Fruit fly (Drosophila melanogaster): Measurements from ENCODE around the gene hzg.

Gene hzg

dm6 chr3L:16011319-16012210 lies 7.0 kb upstream of the hzg start, which contains the start of gene mib1 (continued):
- TF ChIP-seq tap (tag; optimal IDR thresholded peaks at IDR 0.05), result no peak
- TF ChIP-seq CG8290 (GFP tag; optimal IDR thresholded peaks at IDR 0.05), result peak; percentile 34
- TF ChIP-seq CG8290 (tag; optimal IDR thresholded peaks at IDR 0.05), result peak in 1 of 2 experiments; percentile 92
- no peak for TF ChIP-seq tin (GFP tag; optimal IDR thresholded peaks at IDR 0.05)
- no peak for TF ChIP-seq CG16863 (GFP tag; optimal IDR thresholded peaks at IDR 0.05)
- no peak for TF ChIP-seq CG7928 (GFP tag; optimal IDR thresholded peaks at IDR 0.05)
- TF ChIP-seq Bgb (GFP tag; IDR thresholded peaks at IDR 0.05; ENCODE audit: partially characterized antibody), result peak; percentile 95
- peak; percentile 58 for TF ChIP-seq Sry-β (GFP tag; optimal IDR thresholded peaks at IDR 0.05)
- TF ChIP-seq CG3163 (GFP tag; optimal IDR thresholded peaks at IDR 0.05), result peak; percentile 41
- no peak for TF ChIP-seq CG6254 (GFP tag; optimal IDR thresholded peaks at IDR 0.05)
- TF ChIP-seq Sox102F (GFP tag; optimal IDR thresholded peaks at IDR 0.05), result no peak
- TF ChIP-seq CG33557 (GFP tag; optimal IDR thresholded peaks at IDR 0.05), result peak; percentile 12
- TF ChIP-seq chn (GFP tag; optimal IDR thresholded peaks at IDR 0.05), result peak; percentile 30
- no peak for TF ChIP-seq sima (GFP tag; optimal IDR thresholded peaks at IDR 0.05)
- TF ChIP-seq ase (GFP tag; IDR thresholded peaks at IDR 0.05), result no peak
- peak; percentile 59 for TF ChIP-seq dm (GFP tag; optimal IDR thresholded peaks at IDR 0.05)
- TF ChIP-seq CG10959 (GFP tag; IDR thresholded peaks at IDR 0.05), result no peak
- no peak for TF ChIP-seq fru (optimal IDR thresholded peaks at IDR 0.05)
- no peak for TF ChIP-seq Dip3 (GFP tag; optimal IDR thresholded peaks at IDR 0.05)
- no peak for TF ChIP-seq CG1647 (GFP tag; optimal IDR thresholded peaks at IDR 0.05)
- peak; percentile 95 for TF ChIP-seq crol (GFP tag; IDR thresholded peaks at IDR 0.05)
- TF ChIP-seq gfzf (GFP tag; optimal IDR thresholded peaks at IDR 0.05), result peak; percentile 97
- TF ChIP-seq CTCF (GFP tag; optimal IDR thresholded peaks at IDR 0.05), result peak; percentile 63
- TF ChIP-seq CG2129 (GFP tag; IDR thresholded peaks at IDR 0.05; ENCODE audit: partially characterized antibody), result peak; percentile 63
- TF ChIP-seq CHES-1-like (GFP tag; optimal IDR thresholded peaks at IDR 0.05), result peak; percentile 71
- TF ChIP-seq Awh (GFP tag; IDR thresholded peaks at IDR 0.05), result 0 out of 2 replicates have a peak, but pooled peaks have one; percentile 6
- TF ChIP-seq crp (GFP tag; optimal IDR thresholded peaks at IDR 0.05), result peak in 1 of 2 experiments; percentile 55
- no peak for TF ChIP-seq yki (optimal IDR thresholded peaks at IDR 0.05)
- TF ChIP-seq lbe (GFP tag; optimal IDR thresholded peaks at IDR 0.05), result no peak
- peak; percentile 93 for TF ChIP-seq amos (GFP tag; IDR thresholded peaks at IDR 0.05; ENCODE audit: partially characterized antibody)
- no peak for TF ChIP-seq CG18011 (GFP tag; optimal IDR thresholded peaks at IDR 0.05)
- TF ChIP-seq Rfx (GFP tag; IDR thresholded peaks at IDR 0.05), result peak; percentile 78
- TF ChIP-seq CG3065 (GFP tag; optimal IDR thresholded peaks at IDR 0.05), result no peak
- TF ChIP-seq ken (GFP tag; IDR thresholded peaks at IDR 0.05), result peak; percentile 35; the same call in 2 of the 3 replicates
- no peak for TF ChIP-seq en (GFP tag; optimal IDR thresholded peaks at IDR 0.05)
- TF ChIP-seq Vsx1 (GFP tag; optimal IDR thresholded peaks at IDR 0.05), result no peak
- peak; percentile 4 for TF ChIP-seq ac (GFP tag; optimal IDR thresholded peaks at IDR 0.05)
- peak; percentile 40 for TF ChIP-seq PHDP (tag; optimal IDR thresholded peaks at IDR 0.05)
- TF ChIP-seq CoRest (tag; optimal IDR thresholded peaks at IDR 0.05), result peak; percentile 39
- no peak for TF ChIP-seq kay (GFP tag; optimal IDR thresholded peaks at IDR 0.05)
- peak; percentile 29 for TF ChIP-seq CG34376 (GFP tag; optimal IDR thresholded peaks at IDR 0.05)
- TF ChIP-seq grn (GFP tag; optimal IDR thresholded peaks at IDR 0.05), result no peak
- no peak for TF ChIP-seq pita (GFP tag; optimal IDR thresholded peaks at IDR 0.05)
- TF ChIP-seq Drgx (GFP tag; IDR thresholded peaks at IDR 0.05), result no peak
- no peak for TF ChIP-seq pb (GFP tag; optimal IDR thresholded peaks at IDR 0.05)
- no peak for TF ChIP-seq sens-2 (GFP tag; IDR thresholded peaks at IDR 0.05)
- TF ChIP-seq CG10147 (GFP tag; optimal IDR thresholded peaks at IDR 0.05), result peak; percentile 51
- TF ChIP-seq Abd-B (GFP tag; optimal IDR thresholded peaks at IDR 0.05), result peak; percentile 78
- TF ChIP-seq Lim3 (GFP tag; IDR thresholded peaks at IDR 0.05), result no peak
- no peak for TF ChIP-seq NC2α (GFP tag; optimal IDR thresholded peaks at IDR 0.05)
- TF ChIP-seq CG7357 (GFP tag; IDR thresholded peaks at IDR 0.05), result no peak
